Worm (Caenorhabditis elegans) whole organism, L2 larva: ENCODE data around the gene F40F8.12.

Source experiments
- C34F6.9 ChIP-seq: fragments of 150-350 bp; optimal IDR thresholded peaks from 2 replicates; lab custom pipeline; 2014; ENCODE audit warnings: missing biosample characterization, missing genetic modification characterization
- F13H6.1 ChIP-seq: sonication (generic microtip); optimal IDR thresholded peaks from 2 replicates; lab custom pipeline; 2016; ENCODE audit warnings: missing genetic modification characterization, missing compliant biosample characterization
- R02D3.7 ChIP-seq: fragments of 150-350 bp; optimal IDR thresholded peaks from 2 replicates; lab custom pipeline; 2014; ENCODE audit warnings: missing biosample characterization, missing genetic modification characterization
- Y55F3AM.14 ChIP-seq: fragments of 200-800 bp; sonication (Bioruptor generic); optimal IDR thresholded peaks from 2 replicates; lab custom pipeline; 2018; ENCODE audit warnings: mild to moderate bottlenecking, missing genetic modification characterization, missing compliant biosample characterization
- ZK546.5 ChIP-seq: sonication (generic microtip); optimal IDR thresholded peaks from 2 replicates; lab custom pipeline; 2017; ENCODE audit warnings: missing biosample characterization, missing genetic modification characterization
- alr-1 ChIP-seq: fragments of 150-350 bp; optimal IDR thresholded peaks from 2 replicates; lab custom pipeline; 2014; ENCODE audit warnings: missing biosample characterization, missing genetic modification characterization
- aly-2 ChIP-seq: fragments of 150-350 bp; optimal IDR thresholded peaks from 2 replicates; lab custom pipeline; 2014; ENCODE audit warnings: missing biosample characterization, missing genetic modification characterization
- ama-1 ChIP-seq: fragments of 150-350 bp; optimal IDR thresholded peaks from 2 replicates; lab custom pipeline; 2018; ENCODE audit warnings: inconsistent platforms
- blmp-1 ChIP-seq: sonication (generic microtip); optimal IDR thresholded peaks from 2 replicates; lab custom pipeline; 2017; ENCODE audit warnings: missing genetic modification characterization, mild to moderate bottlenecking, missing compliant biosample characterization, antibody characterized with exemption, moderate library complexity; ENCODE audit not compliant: insufficient read depth
- ceh-16 ChIP-seq: fragments of 150-350 bp; optimal IDR thresholded peaks from 2 replicates; lab custom pipeline; 2014; ENCODE audit warnings: missing biosample characterization, missing genetic modification characterization
- ceh-82 ChIP-seq: fragments of 150-350 bp; optimal IDR thresholded peaks from 2 replicates; lab custom pipeline; 2014; ENCODE audit warnings: missing biosample characterization, missing genetic modification characterization
- crh-2 ChIP-seq: sonication (generic microtip); optimal IDR thresholded peaks from 2 replicates; lab custom pipeline; 2017; ENCODE audit warnings: missing biosample characterization, missing genetic modification characterization
- dmd-4 ChIP-seq: sonication (generic microtip); optimal IDR thresholded peaks from 2 replicates; lab custom pipeline; 2017; ENCODE audit warnings: missing biosample characterization, missing genetic modification characterization
- egl-27 ChIP-seq: sonication (generic microtip); optimal IDR thresholded peaks from 3 replicates; lab custom pipeline; 2017; ENCODE audit warnings: missing biosample characterization, missing genetic modification reagents, missing genetic modification characterization
- elt-3 ChIP-seq: sonication (generic microtip); optimal IDR thresholded peaks from 2 replicates; lab custom pipeline; 2017; ENCODE audit warnings: missing biosample characterization, missing genetic modification characterization
- fos-1 ChIP-seq: fragments of 150-350 bp; optimal IDR thresholded peaks from 2 replicates; lab custom pipeline; 2014; ENCODE audit warnings: missing biosample characterization, missing genetic modification characterization
- gmeb-1 ChIP-seq: fragments of 150-350 bp; optimal IDR thresholded peaks from 2 replicates; lab custom pipeline; 2014; ENCODE audit warnings: missing biosample characterization, missing genetic modification characterization
- lin-11 ChIP-seq: fragments of 150-350 bp; sonication (generic microtip); optimal IDR thresholded peaks from 2 replicates; lab custom pipeline; 2014; ENCODE audit warnings: missing biosample characterization, missing genetic modification characterization, inconsistent platforms, mixed read lengths
- lin-13 ChIP-seq: fragments of 150-350 bp; optimal IDR thresholded peaks from 2 replicates; lab custom pipeline; 2014; ENCODE audit warnings: missing biosample characterization, missing genetic modification reagents, missing genetic modification characterization
- lsy-2 ChIP-seq, 2 experiments: fragments of 150-350 bp in 1 of 2; sonication (generic microtip) in 1 of 2; optimal IDR thresholded peaks; 2 replicates each; lab custom pipeline; 2014 to 2017; ENCODE audit warnings: missing biosample characterization in 2 of 2, missing genetic modification characterization in 2 of 2
- mab-5 ChIP-seq: fragments of 150-350 bp; optimal IDR thresholded peaks from 2 replicates; lab custom pipeline; 2014; ENCODE audit warnings: missing biosample characterization, missing genetic modification characterization
- mbf-1 ChIP-seq: sonication (generic microtip); optimal IDR thresholded peaks from 2 replicates; lab custom pipeline; 2017; ENCODE audit warnings: missing biosample characterization, missing genetic modification characterization
- mdl-1 ChIP-seq, 2 experiments: fragments of 150-350 bp in 1 of 2; sonication (generic microtip) in 1 of 2; optimal IDR thresholded peaks; 2 replicates each; lab custom pipeline; 2017; ENCODE audit warnings: missing biosample characterization in 2 of 2, missing genetic modification characterization in 2 of 2
- nhr-10 ChIP-seq: sonication (generic microtip); optimal IDR thresholded peaks from 2 replicates; lab custom pipeline; 2017; ENCODE audit warnings: missing biosample characterization, missing genetic modification characterization
- nhr-11 ChIP-seq: fragments of 150-350 bp; optimal IDR thresholded peaks from 2 replicates; lab custom pipeline; 2014; ENCODE audit warnings: missing biosample characterization, missing genetic modification characterization
- nhr-129 ChIP-seq: fragments of 150-350 bp; optimal IDR thresholded peaks from 2 replicates; lab custom pipeline; 2014; ENCODE audit warnings: missing biosample characterization, missing genetic modification characterization
- nhr-21 ChIP-seq: fragments of 150-350 bp; optimal IDR thresholded peaks from 2 replicates; lab custom pipeline; 2014; ENCODE audit warnings: missing biosample characterization, missing genetic modification characterization
- nhr-23 ChIP-seq: fragments of 150-350 bp; optimal IDR thresholded peaks from 2 replicates; lab custom pipeline; 2014; ENCODE audit warnings: missing biosample characterization, missing genetic modification reagents, missing genetic modification characterization
- nhr-237 ChIP-seq: fragments of 150-350 bp; optimal IDR thresholded peaks from 2 replicates; lab custom pipeline; 2014; ENCODE audit warnings: missing biosample characterization, missing genetic modification characterization
- nhr-25 ChIP-seq: fragments of 150-350 bp; sonication (generic microtip); optimal IDR thresholded peaks from 3 replicates; lab custom pipeline; 2014; ENCODE audit warnings: missing biosample characterization, missing genetic modification characterization
- nhr-6 ChIP-seq: fragments of 150-350 bp; optimal IDR thresholded peaks from 2 replicates; lab custom pipeline; 2014; ENCODE audit warnings: missing biosample characterization, missing genetic modification characterization
- nhr-77 ChIP-seq: fragments of 150-350 bp; optimal IDR thresholded peaks from 2 replicates; lab custom pipeline; 2014; ENCODE audit warnings: missing biosample characterization, missing genetic modification characterization
- peb-1 ChIP-seq: fragments of 150-350 bp; optimal IDR thresholded peaks from 2 replicates; lab custom pipeline; 2014; ENCODE audit warnings: missing biosample characterization, missing genetic modification characterization
- sem-4 ChIP-seq: fragments of 150-350 bp; optimal IDR thresholded peaks from 2 replicates; lab custom pipeline; 2014; ENCODE audit warnings: missing biosample characterization, missing genetic modification reagents, missing genetic modification characterization
- skn-1 ChIP-seq: sonication (generic microtip); optimal IDR thresholded peaks from 2 replicates; lab custom pipeline; 2017; ENCODE audit warnings: missing biosample characterization, missing genetic modification characterization
- sma-3 ChIP-seq: sonication (generic microtip); optimal IDR thresholded peaks from 2 replicates; lab custom pipeline; 2016; ENCODE audit warnings: missing genetic modification reagents, missing genetic modification characterization, missing compliant biosample characterization
- sma-9 ChIP-seq, 2 experiments: fragments of 150-350 bp in 1 of 2; sonication (generic microtip) in 1 of 2; optimal IDR thresholded peaks; 2 replicates each; lab custom pipeline; 2014 to 2016; ENCODE audit warnings: missing genetic modification characterization in 2 of 2, mild to moderate bottlenecking in 1 of 2, missing biosample characterization in 1 of 2, missing compliant biosample characterization in 1 of 2, missing genetic modification reagents in 1 of 2, moderate library complexity in 1 of 2
- snpc-4 ChIP-seq: fragments of 150-350 bp; optimal IDR thresholded peaks from 2 replicates; lab custom pipeline; 2014; ENCODE audit warnings: missing biosample characterization, missing genetic modification characterization
- unc-39 ChIP-seq: fragments of 150-350 bp; optimal IDR thresholded peaks from 2 replicates; lab custom pipeline; 2014; ENCODE audit warnings: missing biosample characterization, missing genetic modification characterization
- unc-55 ChIP-seq: fragments of 150-350 bp; sonication (generic microtip); optimal IDR thresholded peaks from 3 replicates; lab custom pipeline; 2014; ENCODE audit warnings: missing biosample characterization, missing genetic modification reagents, missing genetic modification characterization
- unc-62 ChIP-seq: fragments of 150-350 bp; optimal IDR thresholded peaks from 2 replicates; lab custom pipeline; 2014; ENCODE audit warnings: missing biosample characterization, missing genetic modification reagents, missing genetic modification characterization
- zag-1 ChIP-seq: fragments of 150-350 bp; optimal IDR thresholded peaks from 2 replicates; lab custom pipeline; 2014; ENCODE audit warnings: missing biosample characterization, missing genetic modification characterization
- ztf-1 ChIP-seq: fragments of 200-800 bp; sonication (Bioruptor generic); conservative IDR thresholded peaks from 2 replicates; pipeline ENCODE4 v1.3.6; 2022; ENCODE audit warnings: missing genetic modification characterization, missing compliant biosample characterization
- ztf-11 ChIP-seq: sonication (generic microtip); optimal IDR thresholded peaks from 2 replicates; lab custom pipeline; 2017; ENCODE audit warnings: missing biosample characterization, missing genetic modification characterization
- ztf-4 ChIP-seq: fragments of 150-350 bp; optimal IDR thresholded peaks from 2 replicates; lab custom pipeline; 2014; ENCODE audit warnings: missing biosample characterization, missing genetic modification characterization

The F40F8.12 gene

DNA sequence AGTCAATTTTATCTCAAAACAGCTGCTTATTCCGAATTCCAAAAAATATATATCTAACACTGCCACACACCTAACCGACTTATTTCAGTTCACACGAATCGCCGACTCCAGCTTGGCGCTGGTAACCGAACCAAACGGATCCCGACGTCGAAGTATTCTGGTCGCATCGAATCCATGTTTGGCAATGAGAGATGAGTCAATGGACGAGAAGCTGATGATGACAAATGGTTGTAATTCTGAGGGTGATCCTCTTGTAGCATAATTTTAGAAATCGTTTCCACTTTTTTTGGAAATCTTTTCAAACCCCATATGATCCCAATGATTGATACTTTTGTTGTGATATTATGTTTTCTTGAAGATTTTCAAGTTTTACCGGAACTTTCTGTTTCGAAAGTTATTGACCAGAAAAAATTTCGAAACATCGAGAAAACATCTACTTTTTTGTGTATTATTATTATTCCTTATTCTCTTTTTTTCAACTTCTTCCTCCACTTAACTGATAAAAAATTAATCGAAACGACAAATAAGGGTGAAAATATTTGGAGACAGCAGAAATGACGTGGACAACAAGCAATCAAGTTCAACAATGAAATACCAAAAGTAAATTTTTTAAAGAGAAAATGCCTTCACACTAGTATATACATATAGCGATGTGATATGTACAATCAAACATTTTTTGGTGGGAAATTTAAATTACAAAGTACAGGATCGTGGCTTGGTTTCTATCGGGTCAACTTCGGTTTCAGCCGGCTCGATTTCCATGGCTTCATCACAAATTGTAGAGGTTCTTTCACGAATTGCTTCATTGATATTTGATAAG, 20.5 kb downstream of the F40F8.12 start:
- TF ChIP-seq peb-1 (tag; lab: Kevin White, UChicago), result no peak
- TF ChIP-seq fos-1 (tag; lab: Kevin White, UChicago), result peak; percentile 4
- peak; percentile 26 for TF ChIP-seq nhr-129 (tag; lab: Kevin White, UChicago)
- peak; percentile 8 for TF ChIP-seq lin-13 (GFP tag; lab: Kevin White, UChicago)
- TF ChIP-seq ztf-4 (tag; lab: Kevin White, UChicago), result no peak
- TF ChIP-seq sma-9 (GFP tag; optimal IDR thresholded peaks at IDR 0.05; lab: Kevin White, UChicago), result peak; percentile 45
- TF ChIP-seq sma-9 (tag; optimal IDR thresholded peaks at IDR 0.05; lab: Kevin White, UChicago), result no peak
- peak; percentile 40 for TF ChIP-seq gmeb-1 (tag; lab: Kevin White, UChicago)

DNA sequence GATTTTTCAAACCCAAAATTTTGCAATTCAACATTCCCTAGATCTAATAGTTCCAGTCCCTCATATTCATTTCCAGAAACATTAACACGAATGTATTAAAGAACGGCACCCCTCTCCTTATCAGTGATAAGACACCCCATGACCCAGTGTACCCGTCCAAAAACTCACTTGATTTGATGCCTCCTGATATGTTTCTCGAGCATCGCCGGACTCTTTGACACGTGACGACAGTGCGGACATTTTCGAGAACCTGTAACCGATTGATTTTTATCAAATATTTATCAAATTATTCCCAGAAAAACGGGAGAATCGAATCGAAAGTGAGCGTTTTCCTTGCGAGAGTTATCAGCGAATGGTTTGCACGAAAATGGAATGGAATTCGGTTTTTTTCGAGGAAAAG, 21.4 kb downstream of the F40F8.12 start:
- TF ChIP-seq egl-27 (tag; lab: Kevin White, UChicago), result no peak
- TF ChIP-seq nhr-6 (tag; lab: Kevin White, UChicago), result no peak
- TF ChIP-seq nhr-23, result no peak
- no peak for TF ChIP-seq aly-2 (tag; lab: Kevin White, UChicago)
- TF ChIP-seq elt-3 (tag; lab: Kevin White, UChicago), result no peak
- TF ChIP-seq F13H6.1 (tag; lab: Kevin White, UChicago), result peak; percentile 69
- no peak for TF ChIP-seq peb-1 (tag; lab: Kevin White, UChicago)
- TF ChIP-seq blmp-1 (tag; lab: Kevin White, UChicago), result no peak
- TF ChIP-seq unc-55, result no peak
- no peak for TF ChIP-seq R02D3.7 (tag; lab: Kevin White, UChicago)
- TF ChIP-seq snpc-4 (tag; lab: Kevin White, UChicago), result no peak
- peak; percentile 56 for TF ChIP-seq fos-1 (tag; lab: Kevin White, UChicago)
- no peak for TF ChIP-seq lin-11 (tag; lab: Kevin White, UChicago)
- TF ChIP-seq ZK546.5 (tag; lab: Kevin White, UChicago), result no peak
- TF ChIP-seq mdl-1 (tag; optimal IDR thresholded peaks at IDR 0.05; lab: Kevin White, UChicago), result no peak
- no peak for TF ChIP-seq nhr-10
- TF ChIP-seq ama-1 (lab: Kevin White, UChicago), result peak; percentile 0
- no peak for TF ChIP-seq mbf-1
- TF ChIP-seq nhr-21 (tag; lab: Kevin White, UChicago), result no peak
- no peak for TF ChIP-seq ztf-1 (GFP tag; lab: Robert Waterston, UW)
- peak; percentile 40 for TF ChIP-seq sma-3
- no peak for TF ChIP-seq alr-1 (tag; lab: Kevin White, UChicago)
- TF ChIP-seq skn-1 (tag; lab: Kevin White, UChicago), result no peak
- no peak for TF ChIP-seq lin-13 (GFP tag; lab: Kevin White, UChicago)
- TF ChIP-seq nhr-25 (tag; lab: Kevin White, UChicago), result no peak
- TF ChIP-seq unc-39 (tag; lab: Kevin White, UChicago), result no peak
- TF ChIP-seq ztf-4 (tag; lab: Kevin White, UChicago), result no peak
- no peak for TF ChIP-seq ztf-11 (tag; lab: Kevin White, UChicago)
- no peak for TF ChIP-seq nhr-77 (tag; lab: Kevin White, UChicago)
- TF ChIP-seq dmd-4 (tag; lab: Kevin White, UChicago), result no peak
- TF ChIP-seq nhr-237 (tag; lab: Kevin White, UChicago), result no peak
- TF ChIP-seq ceh-16, result no peak
- peak; percentile 53 for TF ChIP-seq gmeb-1 (tag; lab: Kevin White, UChicago)
- TF ChIP-seq C34F6.9 (tag; lab: Kevin White, UChicago), result no peak
- no peak for TF ChIP-seq zag-1 (tag; lab: Kevin White, UChicago)
- no peak for TF ChIP-seq ceh-82 (tag; lab: Kevin White, UChicago)
- TF ChIP-seq sma-9 (GFP tag; optimal IDR thresholded peaks at IDR 0.05; lab: Kevin White, UChicago), result peak; percentile 63
- no peak for TF ChIP-seq sma-9 (tag; optimal IDR thresholded peaks at IDR 0.05; lab: Kevin White, UChicago)
- TF ChIP-seq mab-5 (tag; lab: Kevin White, UChicago), result no peak
- TF ChIP-seq Y55F3AM.14 (GFP tag; lab: Kevin White, UChicago), result no peak
- TF ChIP-seq sem-4, result no peak
- TF ChIP-seq nhr-11 (tag; lab: Kevin White, UChicago), result no peak
- peak; percentile 62 for TF ChIP-seq crh-2
- peak in 1 of 2 experiments; percentile 2 for TF ChIP-seq lsy-2 (tag; optimal IDR thresholded peaks at IDR 0.05; lab: Kevin White, UChicago)
- TF ChIP-seq unc-62 (GFP tag; lab: Kevin White, UChicago), result no peak
